Fruit fly (Drosophila melanogaster): ENCODE measurements around the gene Sbat.

Gene Sbat

dm6 chr2L:2855773-2856615 is 22.1 kb upstream of the Sbat start, which contains the start of the genes CG3104 and RpS21 (continued):
- TF ChIP-seq CG13775 (GFP tag; optimal IDR thresholded peaks at IDR 0.05) (peak; percentile 93), CG13123 (GFP tag; optimal IDR thresholded peaks at IDR 0.05) (peak; percentile 100)

- TF ChIP-seq Sox100B (GFP tag; optimal IDR thresholded peaks at IDR 0.05): no peak
- peak; percentile 56 for TF ChIP-seq gsb-n (tag; optimal IDR thresholded peaks at IDR 0.05)
- 0 out of 3 replicates have a peak, but pooled peaks have one; percentile 10 for TF ChIP-seq ken (GFP tag; IDR thresholded peaks at IDR 0.05)
- no peak for TF ChIP-seq odd (GFP tag; optimal IDR thresholded peaks at IDR 0.05)
- peak; percentile 58 for TF ChIP-seq Nf-YC (tag; optimal IDR thresholded peaks at IDR 0.05)
- no peak for TF ChIP-seq CG10274 (GFP tag; optimal IDR thresholded peaks at IDR 0.05)
- TF ChIP-seq CG14965 (GFP tag; optimal IDR thresholded peaks at IDR 0.05; ENCODE audit: borderline replicate concordance): no peak
- TF ChIP-seq fd3F (GFP tag; optimal IDR thresholded peaks at IDR 0.05): no peak
- TF ChIP-seq btn (GFP tag; optimal IDR thresholded peaks at IDR 0.05): no peak
- TF ChIP-seq CG9609 (GFP tag; optimal IDR thresholded peaks at IDR 0.05): no peak
- peak; percentile 11 for TF ChIP-seq Nf-YB (GFP tag; optimal IDR thresholded peaks at IDR 0.05)
- no peak for TF ChIP-seq sim (GFP tag; IDR thresholded peaks at IDR 0.05)
- no peak for TF ChIP-seq CG6854 (GFP tag; optimal IDR thresholded peaks at IDR 0.05)
- TF ChIP-seq Jarid2 (GFP tag; optimal IDR thresholded peaks at IDR 0.05): peak; percentile 52
- TF ChIP-seq z (GFP tag; IDR thresholded peaks at IDR 0.05): 0 out of 3 replicates have a peak, but pooled peaks have one; percentile 29
- no peak for TF ChIP-seq MTF-1 (GFP tag; optimal IDR thresholded peaks at IDR 0.05; ENCODE audit: borderline replicate concordance)
- no peak for TF ChIP-seq CG16815 (GFP tag; optimal IDR thresholded peaks at IDR 0.05)
- no peak for TF ChIP-seq CG6765 (GFP tag; optimal IDR thresholded peaks at IDR 0.05)
- no peak for TF ChIP-seq Oli (tag; optimal IDR thresholded peaks at IDR 0.05)
- TF ChIP-seq CG18619 (GFP tag; optimal IDR thresholded peaks at IDR 0.05): no peak
- peak; percentile 17 for TF ChIP-seq nom (GFP tag; optimal IDR thresholded peaks at IDR 0.05)
- peak; percentile 54 for TF ChIP-seq mam (GFP tag; optimal IDR thresholded peaks at IDR 0.05)
- TF ChIP-seq so (GFP tag; IDR thresholded peaks at IDR 0.05): peak; percentile 33; the same call in 1 of the 3 replicates
- peak; percentile 31 for TF ChIP-seq Hmr (GFP tag; optimal IDR thresholded peaks at IDR 0.05)
- TF ChIP-seq gcm2 (GFP tag; optimal IDR thresholded peaks at IDR 0.05): peak; percentile 24
- no peak for TF ChIP-seq yki (optimal IDR thresholded peaks at IDR 0.05)
- TF ChIP-seq pita (GFP tag; optimal IDR thresholded peaks at IDR 0.05): no peak
- TF ChIP-seq CG3838 (GFP tag; optimal IDR thresholded peaks at IDR 0.05): no peak
- peak; percentile 69 for TF ChIP-seq CG10267 (tag; optimal IDR thresholded peaks at IDR 0.05)
- TF ChIP-seq Med (GFP tag): peak; percentile 85
- TF ChIP-seq jigr1 (GFP tag; IDR thresholded peaks at IDR 0.05): no peak
- peak; percentile 78 for TF ChIP-seq trem (tag; optimal IDR thresholded peaks at IDR 0.05)
- peak; percentile 75 for TF ChIP-seq CG12659 (GFP tag; optimal IDR thresholded peaks at IDR 0.05)
- peak; percentile 90; the same call in 1 of the 2 replicates for TF ChIP-seq amos (GFP tag; IDR thresholded peaks at IDR 0.05; ENCODE audit: partially characterized antibody)
- no peak for TF ChIP-seq onecut (GFP tag; IDR thresholded peaks at IDR 0.05)
- no peak for TF ChIP-seq CG6254 (GFP tag; optimal IDR thresholded peaks at IDR 0.05)
- no peak for TF ChIP-seq CG32532 (GFP tag; IDR thresholded peaks at IDR 0.05)
- TF ChIP-seq Fer1 (GFP tag; optimal IDR thresholded peaks at IDR 0.05): peak; percentile 55
- TF ChIP-seq CG13287 (GFP tag; IDR thresholded peaks at IDR 0.05; ENCODE audit: partially characterized antibody): peak; percentile 87
- TF ChIP-seq CG12219 (GFP tag; optimal IDR thresholded peaks at IDR 0.05): no peak
- peak; percentile 16 to 55 for TF ChIP-seq Pdp1 (GFP tag; optimal IDR thresholded peaks at IDR 0.05)
- TF ChIP-seq B-H1 (GFP tag; IDR thresholded peaks at IDR 0.05): no peak
- TF ChIP-seq CG13424 (tag; optimal IDR thresholded peaks at IDR 0.05): peak; percentile 11
Observed at dm6 chr2L:2856960-2857584, 21.1 kb upstream of the Sbat start, which contains the start of gene CG2991. Gene CG2991 (plus strand): TSS chr2L:2857164.
